Worm (Caenorhabditis elegans) whole organism, L1 larva: ENCODE results near the gene txdc-17.
A peak's percentile ranks its signal among the peaks of the same experiment; 100 is the strongest.

ENCODE experiments used
- F16B12.6 ChIP-seq: fragments of 150-350 bp; optimal IDR thresholded peaks from 2 replicates; lab custom pipeline; 2014; ENCODE audit warnings: missing biosample characterization, missing genetic modification characterization
- alr-1 ChIP-seq: fragments of 200-800 bp; sonication (Bioruptor generic); optimal IDR thresholded peaks from 2 replicates; lab custom pipeline; 2018; ENCODE audit warnings: borderline replicate concordance, mild to moderate bottlenecking, missing genetic modification characterization, missing compliant biosample characterization
- aly-2 ChIP-seq: fragments of 150-350 bp; optimal IDR thresholded peaks from 2 replicates; lab custom pipeline; 2014; ENCODE audit warnings: missing biosample characterization, missing genetic modification characterization
- ama-1 ChIP-seq: fragments of 150-350 bp; optimal IDR thresholded peaks from 2 replicates; lab custom pipeline; 2014
- blmp-1 ChIP-seq: fragments of 150-350 bp; optimal IDR thresholded peaks from 2 replicates; lab custom pipeline; 2014; ENCODE audit warnings: missing biosample characterization, missing genetic modification characterization
- ceh-63 ChIP-seq: fragments of 200-800 bp; sonication (Bioruptor generic); optimal IDR thresholded peaks from 2 replicates; lab custom pipeline; 2018; ENCODE audit warnings: mild to moderate bottlenecking, missing genetic modification characterization, missing compliant biosample characterization
- ceh-8 ChIP-seq: fragments of 200-800 bp; sonication (Bioruptor generic); optimal IDR thresholded peaks from 2 replicates; lab custom pipeline; 2018; ENCODE audit warnings: mild to moderate bottlenecking, missing genetic modification characterization, moderate library complexity, missing compliant biosample characterization
- ceh-82 ChIP-seq, 3 experiments: fragments of 150-350 bp in 1 of 3; sonication (generic microtip) in 2 of 3; optimal IDR thresholded peaks; 2 replicates each; lab custom pipeline; 2014 to 2017; ENCODE audit warnings: missing biosample characterization in 3 of 3, missing genetic modification characterization in 3 of 3
- ceh-88 ChIP-seq: fragments of 200-800 bp; sonication (Bioruptor generic); IDR thresholded peaks from 2 replicates; pipeline ENCODE4 v1.3.6; 2022; ENCODE audit warnings: missing genetic modification characterization, missing compliant biosample characterization
- ces-1 ChIP-seq: fragments of 150-350 bp; optimal IDR thresholded peaks from 2 replicates; lab custom pipeline; 2014; ENCODE audit warnings: missing biosample characterization, missing genetic modification reagents, missing genetic modification characterization
- dpl-1 ChIP-seq, 3 experiments: fragments of 150-350 bp in 2 of 3; sonication (generic microtip) in 1 of 3; optimal IDR thresholded peaks; 2 replicates each; lab custom pipeline; 2014 to 2017; ENCODE audit warnings: missing biosample characterization in 3 of 3, missing genetic modification characterization in 3 of 3, missing genetic modification reagents in 3 of 3
- efl-1 ChIP-seq, 4 experiments: fragments of 150-350 bp; optimal IDR thresholded peaks in 3 of 4; peaks in 1 of 4; 1 replicate in 1 of 4; 2 replicates in 3 of 4; lab custom pipeline; 2014; ENCODE audit warnings: missing biosample characterization in 2 of 4, missing genetic modification characterization in 2 of 4, missing genetic modification reagents in 2 of 4
- egl-13 ChIP-seq: sonication (generic microtip); optimal IDR thresholded peaks from 2 replicates; lab custom pipeline; 2016; ENCODE audit warnings: missing genotype, missing genetic modification reagents, missing genetic modification characterization, missing compliant biosample characterization
- fkh-10 ChIP-seq: sonication (generic microtip); optimal IDR thresholded peaks from 2 replicates; lab custom pipeline; 2017; ENCODE audit warnings: missing biosample characterization, missing genetic modification reagents, missing genetic modification characterization
- fkh-8 ChIP-seq: sonication (generic microtip); optimal IDR thresholded peaks from 2 replicates; lab custom pipeline; 2016; ENCODE audit warnings: mild to moderate bottlenecking, missing genetic modification characterization, missing compliant biosample characterization
- lin-15B ChIP-seq: fragments of 150-350 bp; sonication (generic microtip); optimal IDR thresholded peaks from 3 replicates; lab custom pipeline; 2014; ENCODE audit warnings: missing biosample characterization, missing genetic modification characterization
- lir-3 ChIP-seq: sonication (generic microtip); optimal IDR thresholded peaks from 2 replicates; lab custom pipeline; 2016; ENCODE audit warnings: mild to moderate bottlenecking, missing genetic modification characterization, moderate library complexity, missing compliant biosample characterization; ENCODE audit not compliant: poor library complexity
- lsy-2 ChIP-seq, 2 experiments: fragments of 150-350 bp; optimal IDR thresholded peaks; 2 replicates each; lab custom pipeline; 2014; ENCODE audit warnings: missing biosample characterization in 2 of 2, missing genetic modification characterization in 2 of 2
- mab-9 ChIP-seq: fragments of 200-800 bp; sonication (Bioruptor generic); IDR thresholded peaks from 2 replicates; pipeline ENCODE4 v1.3.6; 2022; ENCODE audit warnings: missing genetic modification reagents, missing genetic modification characterization, missing compliant biosample characterization
- mdl-1 ChIP-seq, 2 experiments: fragments of 150-350 bp; optimal IDR thresholded peaks; 2 replicates each; lab custom pipeline; 2014 to 2017; ENCODE audit warnings: missing biosample characterization in 2 of 2, missing genetic modification characterization in 2 of 2, inconsistent platforms in 1 of 2
- nhr-12 ChIP-seq: sonication (generic microtip); optimal IDR thresholded peaks from 2 replicates; lab custom pipeline; 2017; ENCODE audit warnings: missing biosample characterization, missing genetic modification characterization
- nhr-20 ChIP-seq: sonication (generic microtip); optimal IDR thresholded peaks from 2 replicates; lab custom pipeline; 2016; ENCODE audit warnings: mild to moderate bottlenecking, missing genetic modification characterization, missing compliant biosample characterization
- nhr-47 ChIP-seq: sonication (generic microtip); optimal IDR thresholded peaks from 2 replicates; lab custom pipeline; 2016; ENCODE audit warnings: mild to moderate bottlenecking, missing genetic modification characterization, moderate library complexity, missing compliant biosample characterization
- nhr-76 ChIP-seq: sonication (generic microtip); optimal IDR thresholded peaks from 2 replicates; lab custom pipeline; 2017; ENCODE audit warnings: missing biosample characterization, missing genetic modification characterization
- nhr-85 ChIP-seq: sonication (generic microtip); peaks from one replicate; lab custom pipeline; 2016; ENCODE audit warnings: missing genetic modification characterization, inconsistent platforms, missing compliant biosample characterization
- nhr-90 ChIP-seq: sonication (generic microtip); optimal IDR thresholded peaks from 2 replicates; lab custom pipeline; 2016; ENCODE audit warnings: mild to moderate bottlenecking, missing genetic modification characterization, missing compliant biosample characterization; ENCODE audit not compliant: poor library complexity
- pqm-1 ChIP-seq: sonication (generic microtip); optimal IDR thresholded peaks from 3 replicates; lab custom pipeline; 2017; ENCODE audit warnings: missing biosample characterization, missing genetic modification characterization
- rnt-1 ChIP-seq: sonication (generic microtip); optimal IDR thresholded peaks from 2 replicates; lab custom pipeline; 2016; ENCODE audit warnings: mild to moderate bottlenecking, missing genetic modification characterization, moderate library complexity, missing compliant biosample characterization
- skn-1 ChIP-seq: fragments of 150-350 bp; optimal IDR thresholded peaks from 2 replicates; lab custom pipeline; 2014; ENCODE audit warnings: missing biosample characterization, missing genetic modification characterization
- snpc-4 ChIP-seq: fragments of 150-350 bp; optimal IDR thresholded peaks from 2 replicates; lab custom pipeline; 2014; ENCODE audit warnings: missing biosample characterization, missing genetic modification characterization
- snu-23 ChIP-seq: sonication (generic microtip); optimal IDR thresholded peaks from 2 replicates; lab custom pipeline; 2016; ENCODE audit warnings: missing genetic modification characterization, missing compliant biosample characterization
- sox-4 ChIP-seq: sonication (generic microtip); optimal IDR thresholded peaks from 2 replicates; lab custom pipeline; 2016; ENCODE audit warnings: missing genetic modification characterization, missing compliant biosample characterization
- sup-37 ChIP-seq: fragments of 200-800 bp; sonication (Bioruptor generic); optimal IDR thresholded peaks from 2 replicates; lab custom pipeline; 2018; ENCODE audit warnings: mild to moderate bottlenecking, missing genetic modification characterization, missing compliant biosample characterization
- swsn-7 ChIP-seq: sonication (generic microtip); optimal IDR thresholded peaks from 2 replicates; lab custom pipeline; 2016; ENCODE audit warnings: missing genetic modification characterization, missing compliant biosample characterization
- unc-130 ChIP-seq: fragments of 150-350 bp; optimal IDR thresholded peaks from 2 replicates; lab custom pipeline; 2017; ENCODE audit warnings: missing biosample characterization, missing genetic modification characterization, inconsistent platforms
- unc-98 ChIP-seq: fragments of 200-800 bp; sonication (Bioruptor generic); IDR thresholded peaks from 2 replicates; pipeline ENCODE4 v1.3.6; 2022; ENCODE audit warnings: missing genetic modification characterization, missing compliant biosample characterization

Gene txdc-17

DNA sequence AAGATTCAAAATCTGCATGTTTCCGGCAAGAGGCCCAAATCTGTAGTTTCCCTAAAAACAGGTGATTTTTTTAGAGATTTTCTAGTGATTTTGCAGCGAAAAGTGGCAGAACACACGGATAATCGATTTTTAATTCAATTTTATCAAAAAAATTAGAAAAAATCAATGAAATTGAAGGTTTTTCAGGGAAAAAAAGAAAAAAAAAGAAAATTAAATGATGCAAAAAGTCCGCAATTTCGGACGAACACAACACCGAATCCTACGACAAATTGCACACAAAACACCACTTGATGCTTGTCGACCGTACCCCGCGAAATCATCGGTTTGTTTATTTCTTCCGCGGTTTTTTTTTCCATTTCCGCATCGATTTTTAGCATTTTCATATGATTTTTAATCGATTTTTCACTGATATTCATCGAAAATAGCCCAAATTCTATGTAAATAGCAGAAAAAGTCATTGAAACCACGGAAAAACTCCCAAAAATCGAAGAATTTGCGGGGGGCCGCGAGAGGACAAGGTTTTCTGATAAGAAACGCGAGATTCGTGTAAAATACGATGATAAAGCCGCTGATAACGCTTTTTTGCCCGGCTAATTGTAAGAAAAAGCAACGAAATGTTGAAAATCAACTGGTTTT lies 19.4 kb upstream of the txdc-17 start, which contains the start of gene tufm-1 (continued):
- TF ChIP-seq nhr-90 (no peak), alr-1 (tag; lab: Kevin White, UChicago) (no peak), swsn-7 (peak; percentile 28), ces-1 (no peak), mdl-1 (tag; optimal IDR thresholded peaks at IDR 0.05; lab: Kevin White, UChicago) (peak in 1 of 2 experiments; percentile 26), nhr-47 (tag; lab: Kevin White, UChicago) (peak; percentile 64), lin-15B (tag; lab: Kevin White, UChicago) (peak; percentile 33), ceh-8 (GFP tag; lab: Kevin White, UChicago) (no peak), lir-3 (tag; lab: Kevin White, UChicago) (no peak), nhr-76 (tag; lab: Kevin White, UChicago) (no peak), skn-1 (tag; lab: Kevin White, UChicago) (peak; percentile 59), pqm-1 (tag; lab: Kevin White, UChicago) (no peak), lsy-2 (tag; optimal IDR thresholded peaks at IDR 0.05; lab: Kevin White, UChicago) (peak; percentile 93 to 98), nhr-20 (tag; lab: Kevin White, UChicago) (no peak), F16B12.6 (tag; lab: Kevin White, UChicago) (peak; percentile 95), ceh-82 (tag; optimal IDR thresholded peaks at IDR 0.05; lab: Kevin White, UChicago) (peak; percentile 22 to 74 (median 37)), sup-37 (no peak)

DNA sequence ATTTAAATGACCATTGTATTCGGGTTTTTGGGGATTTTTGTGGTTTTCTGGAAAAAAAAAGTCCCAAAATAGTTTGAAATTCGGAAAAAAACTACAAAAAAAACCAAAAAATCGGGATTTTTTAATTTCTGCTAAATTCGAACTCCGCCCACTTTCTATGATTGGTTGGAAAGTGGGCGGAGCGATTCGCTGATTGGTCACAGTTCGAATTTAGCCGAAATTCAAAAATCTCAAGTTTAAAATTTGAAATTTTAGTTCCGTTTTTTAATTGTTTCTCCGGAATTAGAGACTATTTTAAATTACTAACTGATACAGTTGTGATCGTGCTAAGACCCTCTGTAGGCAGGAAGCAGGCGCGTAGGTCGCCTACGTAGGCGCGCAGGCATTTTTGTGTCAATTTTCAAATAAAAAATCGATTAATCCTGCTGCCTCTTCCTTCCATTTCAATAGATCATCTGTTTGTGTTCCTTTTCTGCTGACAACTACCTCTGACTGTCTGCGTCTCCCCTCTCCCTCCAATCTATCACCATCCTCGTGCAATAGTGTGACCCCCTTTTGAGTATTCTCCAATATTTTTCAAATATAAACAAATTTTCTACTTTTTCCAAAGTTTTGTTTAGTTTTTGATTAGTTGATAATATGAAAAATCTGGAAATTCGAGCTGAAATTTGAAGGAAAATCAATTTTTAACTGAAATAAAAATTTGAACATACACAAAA lies 18.1 kb upstream of the txdc-17 start:
- no peak for TF ChIP-seq snu-23 (GFP tag; lab: Kevin White, UChicago)
- TF ChIP-seq rnt-1 = no peak
- no peak for TF ChIP-seq ceh-8 (GFP tag; lab: Kevin White, UChicago)
- no peak for TF ChIP-seq ama-1
- no peak for TF ChIP-seq ceh-88 (GFP tag; lab: Robert Waterston, UW)
- TF ChIP-seq nhr-20 (tag; lab: Kevin White, UChicago) = no peak
- no peak for TF ChIP-seq fkh-8 (tag; lab: Kevin White, UChicago)
- TF ChIP-seq snpc-4 (tag; lab: Kevin White, UChicago) = no peak
- TF ChIP-seq fkh-10 (GFP tag; lab: Kevin White, UChicago) = no peak
- no peak for TF ChIP-seq unc-130 (tag; lab: Kevin White, UChicago)
- peak in 1 of 2 experiments; percentile 11 for TF ChIP-seq efl-1 (optimal IDR thresholded peaks at IDR 0.05; lab: Kevin White, UChicago)
- TF ChIP-seq efl-1 (GFP tag; optimal IDR thresholded peaks at IDR 0.05 in 1 of 2; lab: Kevin White, UChicago) = peak in 1 of 2 experiments; percentile 88
- TF ChIP-seq F16B12.6 (tag; lab: Kevin White, UChicago) = no peak
- TF ChIP-seq aly-2 (tag; lab: Kevin White, UChicago) = no peak
- TF ChIP-seq nhr-85 (tag; lab: Kevin White, UChicago) = no peak
- peak; percentile 7 for TF ChIP-seq blmp-1 (tag; lab: Kevin White, UChicago)
- TF ChIP-seq unc-98 (GFP tag; lab: Robert Waterston, UW) = no peak
- no peak for TF ChIP-seq mab-9
- TF ChIP-seq ceh-63 = no peak
- no peak for TF ChIP-seq nhr-12 (tag; lab: Kevin White, UChicago)
- TF ChIP-seq sup-37 = no peak
- no peak for TF ChIP-seq egl-13 (tag; lab: Kevin White, UChicago)
- TF ChIP-seq sox-4 (tag; lab: Kevin White, UChicago) = no peak
- TF ChIP-seq dpl-1 (GFP tag; optimal IDR thresholded peaks at IDR 0.05; lab: Kevin White, UChicago) = peak in 1 of 3 experiments; percentile 11
- TF ChIP-seq lir-3 (tag; lab: Kevin White, UChicago) = no peak

DNA sequence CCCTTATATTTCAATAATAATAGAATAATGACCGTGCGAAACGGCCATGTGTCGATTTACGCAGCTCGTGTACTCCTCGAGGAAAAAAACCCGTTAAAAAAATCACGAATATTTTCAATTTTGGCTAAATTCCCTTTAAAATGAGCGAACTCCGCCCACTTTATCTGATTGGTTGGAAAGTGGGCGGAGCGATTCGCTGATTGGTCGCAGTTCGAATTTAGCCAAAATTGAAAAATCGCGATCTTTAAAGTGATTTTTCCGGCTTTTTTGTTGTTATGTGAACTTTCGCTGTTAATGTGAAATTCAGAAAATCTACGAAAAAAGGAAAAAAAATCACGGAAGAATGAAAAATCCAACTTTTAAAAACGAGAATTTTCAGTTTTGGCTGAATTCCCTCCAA lies 16.6 kb upstream of the txdc-17 start:
- TF ChIP-seq mab-9 = no peak
